Fruit fly (Drosophila melanogaster) Kc167 (cell line): ENCODE data around the gene mex1.

Experiments
- Myc ChIP-seq: fragments of >200 bp; optimal IDR thresholded peaks from 2 replicates; lab custom pipeline; 2017; ENCODE audit warnings: missing external identifiers
- Sin3A ChIP-seq: fragments of >200 bp; optimal IDR thresholded peaks from 2 replicates; lab custom pipeline; 2018; ENCODE audit warnings: missing external identifiers
- h ChIP-seq: fragments of >200 bp; optimal IDR thresholded peaks from 3 replicates; lab custom pipeline; 2018; ENCODE audit warnings: missing external identifiers
- insv ChIP-seq: fragments of >200 bp; optimal IDR thresholded peaks from 3 replicates; lab custom pipeline; 2018; ENCODE audit warnings: missing external identifiers
- psq ChIP-seq: fragments of >200 bp; optimal IDR thresholded peaks from 2 replicates; lab custom pipeline; 2017; ENCODE audit warnings: missing external identifiers
- ttk ChIP-seq: sonication (Bioruptor generic); optimal IDR thresholded peaks from 2 replicates; lab custom pipeline; 2017; ENCODE audit warnings: missing external identifiers

The mex1 gene

DNA sequence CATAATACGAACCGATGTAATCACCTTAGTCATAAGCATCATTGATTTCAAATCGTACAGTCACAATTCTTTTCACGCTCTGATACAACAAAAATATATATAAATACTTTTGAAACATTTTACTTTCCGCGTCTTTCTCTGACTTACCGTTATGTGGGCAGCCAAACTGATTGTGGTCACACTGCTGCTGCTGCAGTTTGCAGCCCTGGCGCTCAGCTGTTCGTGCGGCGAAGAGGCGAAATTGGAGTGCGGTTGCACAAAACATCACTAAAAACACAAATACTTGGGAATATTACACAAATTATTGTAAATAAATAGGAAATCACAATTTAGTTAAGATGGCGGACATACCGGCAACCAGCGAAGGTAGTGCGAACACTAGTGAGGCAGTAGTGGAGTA lies 10.0 kb downstream of the mex1 start, which contains the start of the genes gdl and gdl-ORF39:
Gene gdl (plus strand): TSS at position 48 of the 400 bp plus-strand sequence.
Gene gdl-ORF39 (plus strand): TSS at position 48 of the 400 bp plus-strand sequence.
- TF ChIP-seq Sin3A (lab: Kevin White, UChicago) (no peak), insv (lab: Kevin White, UChicago) (no peak), psq (lab: Kevin White, UChicago) (no peak), ttk (no peak), Myc (lab: Kevin White, UChicago) (no peak), h (lab: Kevin White, UChicago) (no peak)

DNA sequence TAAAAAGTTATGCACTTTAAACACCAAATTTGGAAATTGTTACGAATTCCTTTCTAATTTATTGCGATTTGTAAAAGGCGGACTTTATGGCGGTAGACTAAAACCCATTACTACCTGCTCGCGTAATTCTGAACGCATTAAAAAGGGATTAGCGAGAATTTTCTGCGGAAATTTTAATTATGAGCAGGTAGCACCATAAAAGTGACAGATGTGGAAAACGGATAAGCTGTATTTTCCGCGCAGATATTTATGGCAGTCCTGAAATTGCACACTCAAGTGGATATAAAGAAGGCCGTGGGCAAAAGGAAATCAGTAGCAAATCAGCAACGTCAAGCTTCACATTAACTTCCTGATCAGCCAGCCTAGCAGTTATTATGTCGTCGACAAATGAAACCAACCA lies 10.6 kb downstream of the mex1 start, which contains the start of gene Z600:
Gene Z600 (plus strand): TSS at position 312 of the 400 bp plus-strand sequence.
- TF ChIP-seq ttk (no peak), psq (lab: Kevin White, UChicago) (no peak), h (lab: Kevin White, UChicago) (no peak)

DNA sequence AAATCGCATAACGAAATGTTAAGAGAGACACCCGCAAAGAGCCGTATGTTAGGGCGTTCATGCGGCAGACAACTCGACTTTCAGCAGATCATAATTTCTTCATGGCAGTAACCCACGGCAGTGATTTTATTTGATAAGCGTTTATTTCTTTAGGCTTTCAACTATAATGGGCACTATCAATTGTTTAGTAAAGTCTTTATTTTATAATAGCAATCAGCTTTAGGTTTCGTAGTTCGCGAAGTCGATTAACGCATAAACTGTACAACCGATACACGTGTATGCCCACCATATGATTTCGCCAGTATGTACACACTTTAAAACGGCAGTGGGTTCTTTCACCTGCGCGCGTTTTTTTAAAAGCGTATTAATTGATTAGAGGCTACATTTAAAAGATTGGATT lies 11.2 kb downstream of the mex1 start, which contains the start of gene CG7841:
Gene CG7841 (minus strand): TSS at position 20 of the 400 bp plus-strand sequence.
- no peak for TF ChIP-seq h (lab: Kevin White, UChicago)
- TF ChIP-seq Myc (lab: Kevin White, UChicago) = no peak
- no peak for TF ChIP-seq Sin3A (lab: Kevin White, UChicago)
- no peak for TF ChIP-seq ttk
- TF ChIP-seq psq (lab: Kevin White, UChicago) = no peak
- no peak for TF ChIP-seq insv (lab: Kevin White, UChicago)

DNA sequence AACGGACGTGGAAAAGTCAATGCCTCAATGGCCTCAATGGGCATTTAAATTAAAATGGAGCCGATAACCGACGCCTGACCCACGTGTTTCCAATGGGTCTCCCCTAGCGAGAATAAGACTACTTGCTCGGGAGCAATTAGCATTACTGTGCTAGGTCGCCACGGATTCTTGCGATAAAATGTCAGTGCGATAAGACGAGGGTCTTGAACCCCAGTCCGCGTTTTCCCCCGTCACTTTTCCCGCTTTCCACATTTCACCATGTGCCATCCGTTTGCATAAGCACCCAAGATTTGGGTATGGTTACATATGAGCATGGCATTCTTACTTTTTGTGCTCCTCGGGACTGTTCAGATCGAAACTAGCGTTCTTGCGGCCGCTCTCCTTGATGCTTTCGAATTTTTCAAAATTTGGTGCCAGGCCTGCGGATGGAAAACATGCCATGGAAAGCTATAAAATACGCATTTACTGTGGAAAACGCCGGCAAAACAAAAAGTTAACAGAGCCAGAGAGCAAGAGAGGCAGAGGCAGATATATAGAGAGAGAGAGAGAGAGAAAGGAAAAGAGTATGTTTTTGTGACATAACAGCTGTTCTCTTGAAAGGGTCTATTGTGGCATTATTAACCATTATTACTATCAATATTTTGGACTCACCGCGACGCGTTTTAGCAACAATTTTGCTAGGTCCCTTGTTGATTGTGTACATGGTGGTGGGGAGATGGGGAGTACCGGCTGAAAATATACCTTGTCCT lies 12.1 kb downstream of the mex1 start:
- no peak for TF ChIP-seq h (lab: Kevin White, UChicago)
- TF ChIP-seq insv (lab: Kevin White, UChicago) = no peak
- no peak for TF ChIP-seq Sin3A (lab: Kevin White, UChicago)
- no peak for TF ChIP-seq ttk
- no peak for TF ChIP-seq psq (lab: Kevin White, UChicago)
- TF ChIP-seq Myc (lab: Kevin White, UChicago) = no peak

DNA sequence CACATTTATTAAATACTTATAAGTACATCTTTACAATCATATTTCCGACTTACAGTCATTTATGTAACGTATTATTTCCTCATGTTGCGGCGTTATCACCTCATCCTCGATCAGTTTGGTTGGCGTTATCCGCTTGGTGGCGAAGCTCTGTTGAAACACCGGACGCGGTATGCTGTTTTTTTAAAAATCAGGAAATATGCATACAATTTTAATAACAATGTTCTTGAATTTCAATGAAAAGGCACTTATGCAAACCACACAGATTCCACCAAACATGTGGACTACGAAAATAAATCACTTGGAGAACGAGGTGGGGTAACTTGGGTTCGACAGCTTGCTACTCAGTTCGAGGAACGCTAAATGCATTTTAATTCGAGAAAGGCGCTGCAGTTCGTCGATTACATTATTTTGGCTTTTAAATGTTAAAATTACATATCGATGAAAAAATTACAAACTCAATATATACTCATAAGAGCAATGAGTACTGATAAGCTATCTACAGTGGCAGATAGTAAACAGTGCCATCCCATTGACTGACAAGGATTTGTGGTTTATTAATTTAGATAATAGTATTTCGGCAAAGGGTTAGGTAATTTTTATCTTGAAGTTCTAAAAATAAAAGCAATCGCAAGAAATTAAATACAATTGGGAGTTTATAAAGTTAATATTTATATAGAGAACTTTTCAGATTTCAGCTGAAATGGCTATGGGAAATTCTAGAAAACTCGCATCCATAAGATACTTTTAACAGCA lies 13.0 kb downstream of the mex1 start:
- no peak for TF ChIP-seq h (lab: Kevin White, UChicago)
- no peak for TF ChIP-seq Sin3A (lab: Kevin White, UChicago)
- no peak for TF ChIP-seq Myc (lab: Kevin White, UChicago)
- no peak for TF ChIP-seq insv (lab: Kevin White, UChicago)

DNA sequence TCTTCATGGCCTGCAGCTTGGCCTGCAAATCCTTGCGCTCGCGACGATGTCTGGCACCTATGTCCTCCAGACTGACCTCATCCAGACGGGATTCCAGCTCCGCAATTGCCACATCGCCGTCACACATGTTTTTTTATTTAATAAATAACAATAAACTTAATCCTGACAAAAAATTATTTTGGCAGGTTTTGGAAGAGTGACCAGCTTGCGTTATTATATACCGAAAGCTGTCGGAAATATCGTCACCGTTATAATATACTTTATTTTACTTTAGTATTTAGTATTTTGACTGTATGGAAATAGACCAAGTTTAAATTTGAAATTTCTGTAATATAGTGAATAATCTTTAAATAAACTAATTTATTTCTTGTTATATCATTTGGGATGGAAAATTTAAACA lies 14.7 kb downstream of the mex1 start, which contains the start of gene CG7857:
Gene CG7857 (minus strand): TSS at position 208 of the 400 bp plus-strand sequence.
- TF ChIP-seq h (lab: Kevin White, UChicago) = no peak
- no peak for TF ChIP-seq ttk
- TF ChIP-seq psq (lab: Kevin White, UChicago) = no peak
- TF ChIP-seq Sin3A (lab: Kevin White, UChicago) = no peak
- TF ChIP-seq insv (lab: Kevin White, UChicago) = no peak
- TF ChIP-seq Myc (lab: Kevin White, UChicago) = no peak

DNA sequence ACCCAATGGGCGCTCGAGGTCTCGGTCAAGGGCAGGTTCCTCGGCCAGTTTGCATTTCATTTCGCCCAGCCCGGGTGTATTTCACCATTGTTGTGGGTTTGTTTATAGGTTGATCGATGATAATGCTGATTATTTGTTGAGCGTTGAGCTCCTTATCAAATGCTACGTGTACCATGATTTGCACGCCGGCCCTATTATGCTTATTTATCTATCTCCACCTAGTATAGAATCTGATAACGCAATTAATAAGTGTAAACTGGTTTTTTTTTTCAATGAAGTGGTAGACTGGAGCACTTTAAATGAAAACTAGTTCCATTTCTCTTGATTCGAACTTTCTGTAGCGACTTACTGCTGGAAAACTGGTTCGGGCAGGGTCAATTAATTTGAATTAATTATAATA lies 17.1 kb downstream of the mex1 start:
- TF ChIP-seq Myc (lab: Kevin White, UChicago) (no peak), insv (lab: Kevin White, UChicago) (no peak), Sin3A (lab: Kevin White, UChicago) (no peak), h (lab: Kevin White, UChicago) (no peak), psq (lab: Kevin White, UChicago) (no peak), ttk (no peak)

DNA sequence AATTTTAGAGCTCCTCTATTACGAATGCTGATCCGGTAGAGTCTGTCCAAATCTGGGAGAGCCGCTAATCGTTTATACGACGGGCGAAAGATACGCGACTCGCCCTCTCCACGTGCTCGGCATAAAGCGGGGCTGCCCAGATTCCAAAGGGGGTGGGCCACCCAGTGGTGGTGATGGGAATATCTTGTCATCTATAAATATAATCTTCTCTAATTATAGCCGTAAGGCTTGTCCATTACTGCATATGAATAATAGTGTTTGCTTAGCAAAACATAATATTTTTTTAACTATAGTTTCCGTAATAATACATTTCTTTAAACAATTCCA lies 17.8 kb downstream of the mex1 start:
- no peak for TF ChIP-seq insv (lab: Kevin White, UChicago)
- TF ChIP-seq psq (lab: Kevin White, UChicago) = no peak
- TF ChIP-seq ttk = no peak
- no peak for TF ChIP-seq h (lab: Kevin White, UChicago)
- no peak for TF ChIP-seq Myc (lab: Kevin White, UChicago)
- no peak for TF ChIP-seq Sin3A (lab: Kevin White, UChicago)

DNA sequence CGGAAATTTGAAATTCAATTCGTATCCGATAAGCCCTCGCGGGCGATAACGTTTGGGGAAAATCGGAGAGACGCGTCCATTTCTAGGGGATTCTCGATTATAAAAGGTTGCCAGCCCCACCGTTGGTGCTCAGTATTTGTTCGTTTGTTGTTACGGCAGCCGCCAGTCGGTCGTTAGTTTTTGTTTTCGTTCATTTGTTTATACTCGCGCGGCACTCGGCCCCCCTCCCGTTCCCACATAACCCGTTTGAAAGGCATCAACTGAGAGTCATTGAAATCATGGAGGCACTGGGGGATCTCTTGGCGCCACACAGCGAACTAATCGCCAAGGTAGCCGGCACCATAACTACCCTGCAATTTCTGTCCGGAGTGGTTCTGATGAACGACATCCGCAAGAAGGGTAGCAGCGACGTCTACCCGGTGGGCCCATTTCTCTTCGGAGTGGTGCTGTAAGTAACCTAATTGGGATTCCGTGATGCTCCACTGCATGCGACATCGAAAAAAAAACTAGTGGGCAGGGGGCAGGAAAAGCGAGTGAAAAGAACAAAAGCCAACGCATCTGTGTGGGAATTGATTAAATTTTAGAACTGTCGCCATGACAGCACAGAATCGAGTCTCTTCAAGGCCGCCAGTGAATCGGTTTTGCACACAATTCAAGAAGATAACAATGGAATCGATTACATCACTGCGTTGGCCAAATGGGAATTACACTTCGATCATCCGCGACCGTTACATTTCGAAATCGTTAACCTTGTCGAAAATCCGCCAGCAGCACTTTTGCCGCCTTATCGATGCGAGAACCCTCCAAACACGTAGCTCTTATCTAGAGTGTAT lies 18.4 kb downstream of the mex1 start, which contains the start of gene CG7272:
Gene CG7272 (plus strand): TSS at position 126 of the 833 bp plus-strand sequence.
- TF ChIP-seq psq (lab: Kevin White, UChicago) = no peak
- TF ChIP-seq insv (lab: Kevin White, UChicago) = no peak
- no peak for TF ChIP-seq Sin3A (lab: Kevin White, UChicago)
- no peak for TF ChIP-seq h (lab: Kevin White, UChicago)
- no peak for TF ChIP-seq Myc (lab: Kevin White, UChicago)
- no peak for TF ChIP-seq ttk

DNA sequence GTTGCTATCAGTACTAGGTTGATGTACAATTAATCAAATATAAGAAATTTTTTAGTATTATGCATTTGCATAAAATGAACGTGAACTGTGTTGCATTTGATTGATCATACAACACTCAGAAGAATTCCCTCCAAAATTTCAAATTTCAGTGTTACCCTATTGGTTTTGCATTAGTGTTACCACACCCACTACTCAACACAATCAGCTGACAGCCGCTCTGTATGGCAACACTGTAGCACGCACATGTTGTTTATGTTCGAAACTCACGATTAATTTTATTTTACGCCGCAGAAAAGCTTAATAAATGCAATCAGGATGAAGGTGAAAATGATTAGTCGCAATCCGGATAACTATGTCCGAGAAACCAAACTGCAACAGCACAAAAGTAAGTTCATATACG lies 20.6 kb downstream of the mex1 start, which contains the start of gene CG7275:
Gene CG7275 (plus strand): TSS at position 215 of the 400 bp plus-strand sequence.
- TF ChIP-seq Sin3A (lab: Kevin White, UChicago) (no peak), insv (lab: Kevin White, UChicago) (no peak), h (lab: Kevin White, UChicago) (no peak), ttk (no peak), psq (lab: Kevin White, UChicago) (no peak), Myc (lab: Kevin White, UChicago) (no peak)

DNA sequence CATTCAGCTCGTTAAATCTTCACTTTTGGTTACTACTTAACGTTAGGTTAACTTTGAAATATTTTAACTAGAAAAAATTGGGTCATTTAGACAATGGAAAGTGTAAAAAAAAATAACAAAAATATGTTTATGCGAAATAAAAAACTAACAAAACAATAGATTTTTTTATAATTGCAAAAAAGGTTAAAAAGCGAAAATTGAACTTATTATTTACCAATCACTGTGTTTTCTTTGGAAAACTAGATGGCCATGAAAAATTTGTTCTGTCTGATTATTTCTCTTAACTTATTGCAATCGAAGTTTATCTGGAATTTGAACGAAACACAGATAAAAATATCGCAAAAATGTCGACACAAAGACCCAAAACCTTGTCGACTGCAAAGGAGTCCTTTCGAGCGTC lies 21.5 kb downstream of the mex1 start, which contains the start of gene CG7276:
Gene CG7276 (plus strand): TSS at position 301 of the 400 bp plus-strand sequence.
- TF ChIP-seq ttk (no peak), insv (lab: Kevin White, UChicago) (no peak), psq (lab: Kevin White, UChicago) (no peak), Sin3A (lab: Kevin White, UChicago) (no peak), Myc (lab: Kevin White, UChicago) (no peak), h (lab: Kevin White, UChicago) (no peak)
